Fruit fly (Drosophila melanogaster) whole organism, embryonic: ENCODE data around the gene Noc2.
A peak's percentile ranks its signal among the peaks of the same experiment; 100 is the strongest.

Source experiments
- Bdp1 ChIP-seq: fragments of 200-800 bp; sonication (Bioruptor generic); optimal IDR thresholded peaks from 3 replicates; lab custom pipeline; 2016; ENCODE audit warnings: missing biosample characterization, missing genetic modification characterization
- CG10321 ChIP-seq: fragments of 200-800 bp; sonication (Bioruptor generic); IDR thresholded peaks from 2 replicates; pipeline ENCODE4 v1.3.6; 2022; ENCODE audit warnings: missing biosample characterization, missing genetic modification characterization
- CG10366 ChIP-seq: fragments of 200-800 bp; sonication (Bioruptor generic); IDR thresholded peaks from 2 replicates; pipeline ENCODE4 v1.3.6; 2022; ENCODE audit warnings: missing biosample characterization, missing genetic modification characterization
- CG10959 ChIP-seq: fragments of 200-800 bp; sonication (Bioruptor generic); IDR thresholded peaks from 2 replicates; pipeline ENCODE4 v1.3.6; 2022; ENCODE audit warnings: missing biosample characterization, missing genetic modification characterization
- CG11085 ChIP-seq: fragments of 200-800 bp; sonication (Bioruptor generic); IDR thresholded peaks from 2 replicates; pipeline ENCODE4 v1.3.6; 2022; ENCODE audit warnings: missing biosample characterization, missing genetic modification characterization
- CG11696 ChIP-seq: fragments of 200-800 bp; sonication (Bioruptor generic); IDR thresholded peaks from 2 replicates; pipeline ENCODE4 v1.3.6; 2022; ENCODE audit warnings: missing biosample characterization, missing genetic modification characterization
- CG12155 ChIP-seq: fragments of 200-800 bp; sonication (Bioruptor generic); optimal IDR thresholded peaks from 3 replicates; lab custom pipeline; 2016; ENCODE audit warnings: missing biosample characterization, missing genetic modification characterization
- CG14860 ChIP-seq: fragments of 200-800 bp; sonication (Bioruptor generic); IDR thresholded peaks from 3 replicates; pipeline ENCODE4 v1.3.6; 2022; ENCODE audit warnings: missing biosample characterization, missing genetic modification characterization; ENCODE audit not compliant: partially characterized antibody
- CG15696 ChIP-seq: fragments of 200-800 bp; sonication (Bioruptor generic); optimal IDR thresholded peaks from 2 replicates; lab custom pipeline; 2019; ENCODE audit warnings: missing biosample characterization, mild to moderate bottlenecking, missing genetic modification characterization, moderate library complexity
- CG1603 ChIP-seq: fragments of 200-800 bp; sonication (Bioruptor generic); optimal IDR thresholded peaks from 2 replicates; lab custom pipeline; 2019; ENCODE audit warnings: missing biosample characterization, mild to moderate bottlenecking, missing genetic modification characterization, moderate library complexity
- CG17328 ChIP-seq: fragments of 200-800 bp; sonication (Bioruptor generic); IDR thresholded peaks from 2 replicates; pipeline ENCODE4 v1.3.6; 2022; ENCODE audit warnings: missing biosample characterization, missing genetic modification characterization
- CG17568 ChIP-seq: fragments of 200-800 bp; sonication (Bioruptor generic); optimal IDR thresholded peaks from 2 replicates; lab custom pipeline; 2018; ENCODE audit warnings: missing biosample characterization, mild to moderate bottlenecking, missing genetic modification characterization, moderate library complexity
- CG17612 ChIP-seq: fragments of 200-800 bp; sonication (Bioruptor generic); IDR thresholded peaks from 2 replicates; pipeline ENCODE4 v1.3.6; 2022; ENCODE audit warnings: missing biosample characterization, missing genetic modification characterization
- CG2678 ChIP-seq: fragments of 200-800 bp; sonication (Bioruptor generic); optimal IDR thresholded peaks from 3 replicates; lab custom pipeline; 2019; ENCODE audit warnings: missing biosample characterization, mild to moderate bottlenecking, missing genetic modification characterization, moderate library complexity
- CG30403 ChIP-seq: fragments of 200-800 bp; sonication (Bioruptor generic); optimal IDR thresholded peaks from 3 replicates; lab custom pipeline; 2016; ENCODE audit warnings: missing biosample characterization, missing genetic modification characterization
- CG31224 ChIP-seq: fragments of 200-800 bp; sonication (Bioruptor generic); IDR thresholded peaks from 2 replicates; pipeline ENCODE4 v1.3.6; 2022; ENCODE audit warnings: missing biosample characterization, missing genetic modification characterization
- CG33213 ChIP-seq: fragments of 200-800 bp; sonication (Bioruptor generic); optimal IDR thresholded peaks from 3 replicates; lab custom pipeline; 2016; ENCODE audit warnings: missing biosample characterization, missing genetic modification characterization
- CG4617 ChIP-seq: fragments of 200-800 bp; sonication (Bioruptor generic); optimal IDR thresholded peaks from 3 replicates; lab custom pipeline; 2016; ENCODE audit warnings: missing biosample characterization, missing genetic modification characterization, borderline replicate concordance
- CG7556 ChIP-seq: fragments of 200-800 bp; sonication (Bioruptor generic); optimal IDR thresholded peaks from 2 replicates; lab custom pipeline; 2017; ENCODE audit warnings: missing biosample characterization, mild to moderate bottlenecking, missing genetic modification characterization
- CG7745 ChIP-seq: fragments of 200-800 bp; sonication (Bioruptor generic); optimal IDR thresholded peaks from 2 replicates; lab custom pipeline; 2018; ENCODE audit warnings: missing biosample characterization, mild to moderate bottlenecking, missing genetic modification characterization, moderate library complexity
- CG8089 ChIP-seq: fragments of 200-800 bp; sonication (Bioruptor generic); optimal IDR thresholded peaks from 3 replicates; lab custom pipeline; 2016; ENCODE audit warnings: missing biosample characterization, missing genetic modification characterization
- CG8388 ChIP-seq: fragments of 200-800 bp; sonication (Bioruptor generic); optimal IDR thresholded peaks from 2 replicates; lab custom pipeline; 2019; ENCODE audit warnings: missing biosample characterization, mild to moderate bottlenecking, missing genetic modification characterization, moderate library complexity
- CG8765 ChIP-seq: fragments of 200-800 bp; sonication (Bioruptor generic); IDR thresholded peaks from 2 replicates; pipeline ENCODE4 v1.3.6; 2022; ENCODE audit warnings: missing biosample characterization, missing genetic modification characterization
- Camta ChIP-seq: fragments of 200-800 bp; sonication (Bioruptor generic); optimal IDR thresholded peaks from 2 replicates; lab custom pipeline; 2016; ENCODE audit warnings: missing biosample characterization, missing genetic modification characterization
- D ChIP-seq, 2 experiments: fragments of 200-800 bp in 1 of 2; fragments of >200 bp in 1 of 2; sonication (Bioruptor generic) in 1 of 2; optimal IDR thresholded peaks; 2 replicates in 1 of 2; 3 replicates in 1 of 2; lab custom pipeline; 2017; ENCODE audit warnings: mild to moderate bottlenecking in 1 of 2, missing biosample characterization in 1 of 2, missing genetic modification characterization in 1 of 2, missing genetic modification reagents in 1 of 2
- E2f1 ChIP-seq: fragments of 200-800 bp; sonication (Bioruptor generic); IDR thresholded peaks from 2 replicates; pipeline ENCODE4 v1.3.6; 2022; ENCODE audit warnings: missing biosample characterization, missing genetic modification characterization
- H15 ChIP-seq: fragments of 200-800 bp; sonication (Bioruptor generic); IDR thresholded peaks from 3 replicates; pipeline ENCODE4 v1.3.6; 2022; ENCODE audit warnings: missing biosample characterization, missing genetic modification characterization
- HmgZ ChIP-seq: fragments of 200-800 bp; sonication (Bioruptor generic); optimal IDR thresholded peaks from 2 replicates; lab custom pipeline; 2018; ENCODE audit warnings: missing biosample characterization, mild to moderate bottlenecking, missing genetic modification characterization
- Med ChIP-seq: fragments of 200-800 bp; sonication (Bioruptor generic); peaks from one replicate; lab custom pipeline; 2016; ENCODE audit warnings: missing biosample characterization, missing genetic modification characterization, mild to moderate bottlenecking, inconsistent platforms, moderate library complexity
- Meics ChIP-seq: fragments of 200-800 bp; sonication (Bioruptor generic); optimal IDR thresholded peaks from 2 replicates; lab custom pipeline; 2017; ENCODE audit warnings: missing biosample characterization, mild to moderate bottlenecking, missing genetic modification characterization
- Mes4 ChIP-seq: fragments of 200-800 bp; sonication (Bioruptor generic); optimal IDR thresholded peaks from 2 replicates; lab custom pipeline; 2016; ENCODE audit warnings: missing biosample characterization, missing genetic modification characterization
- Oaz ChIP-seq: fragments of 200-800 bp; sonication (Bioruptor generic); IDR thresholded peaks from 2 replicates; pipeline ENCODE4 v1.3.6; 2022; ENCODE audit warnings: missing biosample characterization, missing genetic modification characterization
- Six4 ChIP-seq: fragments of 200-800 bp; sonication (Bioruptor generic); optimal IDR thresholded peaks from 2 replicates; lab custom pipeline; 2016; ENCODE audit warnings: missing biosample characterization, missing genetic modification characterization
- Sox102F ChIP-seq: fragments of 200-800 bp; sonication (Bioruptor generic); optimal IDR thresholded peaks from 2 replicates; lab custom pipeline; 2018; ENCODE audit warnings: missing biosample characterization, mild to moderate bottlenecking, missing genetic modification characterization, moderate library complexity
- Sry-δ ChIP-seq: fragments of 200-800 bp; sonication (Bioruptor generic); optimal IDR thresholded peaks from 2 replicates; lab custom pipeline; 2016; ENCODE audit warnings: missing biosample characterization, missing genetic modification characterization
- YL-1 ChIP-seq: fragments of 200-800 bp; sonication (Bioruptor generic); optimal IDR thresholded peaks from 3 replicates; lab custom pipeline; 2017; ENCODE audit warnings: missing biosample characterization, mild to moderate bottlenecking, missing genetic modification characterization
- bcd ChIP-seq: fragments of 200-800 bp; sonication (Bioruptor generic); optimal IDR thresholded peaks from 2 replicates; lab custom pipeline; 2017; ENCODE audit warnings: missing biosample characterization, mild to moderate bottlenecking, missing genetic modification characterization
- crc ChIP-seq: fragments of 200-800 bp; sonication (Bioruptor generic); optimal IDR thresholded peaks from 2 replicates; lab custom pipeline; 2016; ENCODE audit warnings: missing biosample characterization, missing genetic modification characterization
- crp ChIP-seq, 2 experiments: fragments of 200-800 bp; sonication (Bioruptor generic); optimal IDR thresholded peaks; 2 replicates in 1 of 2; 3 replicates in 1 of 2; lab custom pipeline; 2017; ENCODE audit warnings: missing biosample characterization in 2 of 2, missing genetic modification characterization in 2 of 2, mild to moderate bottlenecking in 1 of 2, moderate library complexity in 1 of 2
- dan ChIP-seq: fragments of 200-800 bp; sonication (Bioruptor generic); IDR thresholded peaks from 2 replicates; pipeline ENCODE4 v1.3.6; 2022; ENCODE audit warnings: missing biosample characterization, missing genetic modification characterization
- emc ChIP-seq: fragments of 200-800 bp; sonication (Bioruptor generic); optimal IDR thresholded peaks from 2 replicates; lab custom pipeline; 2016; ENCODE audit warnings: missing biosample characterization, missing genetic modification characterization
- gt ChIP-seq: fragments of 200-800 bp; sonication (Bioruptor generic); IDR thresholded peaks from 2 replicates; pipeline ENCODE4 v1.3.6; 2022; ENCODE audit warnings: missing biosample characterization, missing genetic modification characterization
- hb ChIP-seq: fragments of 200-800 bp; sonication (Bioruptor generic); IDR thresholded peaks from 3 replicates; pipeline ENCODE4 v1.3.6; 2022; ENCODE audit warnings: missing biosample characterization, missing genetic modification characterization; ENCODE audit not compliant: partially characterized antibody
- lola ChIP-seq, 3 experiments: fragments of >200 bp in 2 of 3; fragments of 200-800 bp in 1 of 3; sonication (Bioruptor generic) in 1 of 3; optimal IDR thresholded peaks; 2 replicates each; lab custom pipeline; 2017 to 2019; ENCODE audit warnings: missing biosample characterization in 3 of 3, missing genetic modification characterization in 3 of 3, mild to moderate bottlenecking in 1 of 3, moderate library complexity in 1 of 3
- ranshi ChIP-seq: fragments of 200-800 bp; sonication (Bioruptor generic); IDR thresholded peaks from 2 replicates; pipeline ENCODE4 v1.3.6; 2022; ENCODE audit warnings: missing biosample characterization, missing genetic modification characterization
- sc ChIP-seq, 3 experiments: fragments of >200 bp in 2 of 3; fragments of 200-800 bp in 1 of 3; sonication (Bioruptor generic) in 1 of 3; optimal IDR thresholded peaks; 2 replicates in 2 of 3; 3 replicates in 1 of 3; lab custom pipeline; 2017; ENCODE audit warnings: mild to moderate bottlenecking in 1 of 3, missing biosample characterization in 1 of 3, missing genetic modification characterization in 1 of 3, missing genetic modification reagents in 1 of 3
- slbo ChIP-seq: fragments of 200-800 bp; sonication (Bioruptor generic); IDR thresholded peaks from 2 replicates; pipeline ENCODE4 v1.3.6; 2022; ENCODE audit warnings: missing biosample characterization, missing genetic modification characterization
- ssp ChIP-seq: fragments of 200-800 bp; sonication (Bioruptor generic); IDR thresholded peaks from 2 replicates; pipeline ENCODE4 v1.3.6; 2022; ENCODE audit warnings: missing biosample characterization, missing genetic modification characterization
- wdn ChIP-seq: fragments of 200-800 bp; sonication (Bioruptor generic); IDR thresholded peaks from 2 replicates; pipeline ENCODE4 v1.3.6; 2022; ENCODE audit warnings: missing biosample characterization, missing genetic modification characterization

Noc2 gene

dm6 chr2L:21158554-21158953 is 4.9 kb upstream of the Noc2 start, which contains the start of the genes Coq3 and Pld3 (continued):
- TF ChIP-seq HmgZ (tag; lab: Kevin White, UChicago), result peak; percentile 89
- no peak for TF ChIP-seq CG17612 (GFP tag; lab: Robert Waterston, UW)
- peak; percentile 47 for TF ChIP-seq YL-1 (GFP tag; lab: Kevin White, UChicago)
- peak; percentile 77 for TF ChIP-seq Six4
- TF ChIP-seq Meics (GFP tag; lab: Kevin White, UChicago), result peak; percentile 86
- TF ChIP-seq CG8388 (GFP tag; lab: Kevin White, UChicago), result peak; percentile 75
- peak; percentile 66; the same call in 1 of the 2 replicates for TF ChIP-seq CG11696 (GFP tag; lab: Robert Waterston, UW)
- peak; percentile 41 to 86 for TF ChIP-seq crp (GFP tag; optimal IDR thresholded peaks at IDR 0.05; lab: Kevin White, UChicago)
- no peak for TF ChIP-seq hb (GFP tag; lab: Robert Waterston, UW)
- TF ChIP-seq CG10366, result peak; percentile 69
- TF ChIP-seq CG1603, result peak; percentile 75
- no peak for TF ChIP-seq CG17568 (GFP tag; lab: Kevin White, UChicago)
- TF ChIP-seq Med (GFP tag; lab: Kevin White, UChicago), result peak; percentile 97
- no peak for TF ChIP-seq sc (optimal IDR thresholded peaks at IDR 0.05; lab: Kevin White, UChicago)
- TF ChIP-seq sc (GFP tag; optimal IDR thresholded peaks at IDR 0.05; lab: Kevin White, UChicago), result peak; percentile 67
- TF ChIP-seq CG11085, result peak; percentile 29; the same call in 1 of the 2 replicates
- peak; percentile 79 for TF ChIP-seq ranshi (GFP tag; lab: Robert Waterston, UW)
- 0 out of 2 replicates have a peak, but pooled peaks have one; percentile 23 for TF ChIP-seq CG10321 (GFP tag; lab: Robert Waterston, UW)
- peak; percentile 23 for TF ChIP-seq Sry-δ
- peak; percentile 46 for TF ChIP-seq CG10959
- peak; percentile 88 for TF ChIP-seq CG30403 (GFP tag; lab: Kevin White, UChicago)
- TF ChIP-seq H15 (GFP tag; lab: Robert Waterston, UW), result peak; percentile 70; the same call in 2 of the 3 replicates
- TF ChIP-seq CG4617 (GFP tag; lab: Kevin White, UChicago), result peak; percentile 50
- TF ChIP-seq lola (GFP tag; optimal IDR thresholded peaks at IDR 0.05; lab: Kevin White, UChicago), result peak in 1 of 3 experiments; percentile 69
- peak; percentile 59 for TF ChIP-seq Camta (GFP tag; lab: Kevin White, UChicago)
- peak; percentile 81 for TF ChIP-seq CG7556 (GFP tag; lab: Kevin White, UChicago)
- no peak for TF ChIP-seq gt (GFP tag; lab: Robert Waterston, UW)
- peak; percentile 80 for TF ChIP-seq bcd (GFP tag; lab: Kevin White, UChicago)
- TF ChIP-seq emc (GFP tag; lab: Kevin White, UChicago), result no peak
- TF ChIP-seq E2f1 (GFP tag; lab: Robert Waterston, UW), result peak; percentile 73
- TF ChIP-seq ssp (GFP tag; lab: Robert Waterston, UW), result peak; percentile 48
- peak; percentile 89 for TF ChIP-seq slbo (GFP tag; lab: Robert Waterston, UW)
- 0 out of 2 replicates have a peak, but pooled peaks have one; percentile 20 for TF ChIP-seq Oaz
- peak; percentile 90 for TF ChIP-seq CG2678
- TF ChIP-seq crc (GFP tag; lab: Kevin White, UChicago), result peak; percentile 38
- peak; percentile 87 for TF ChIP-seq Sox102F (GFP tag; lab: Kevin White, UChicago)
- TF ChIP-seq CG17328, result peak; percentile 76
- peak; percentile 50 for TF ChIP-seq wdn (GFP tag; lab: Robert Waterston, UW)
- no peak for TF ChIP-seq CG14860 (GFP tag; lab: Robert Waterston, UW)
- peak; percentile 60; the same call in 1 of the 2 replicates for TF ChIP-seq CG31224 (GFP tag; lab: Robert Waterston, UW)
- peak; percentile 59; the same call in 1 of the 2 replicates for TF ChIP-seq CG8765 (GFP tag; lab: Robert Waterston, UW)
- TF ChIP-seq Mes4 (GFP tag; lab: Kevin White, UChicago), result peak; percentile 23
- peak; percentile 55 for TF ChIP-seq Bdp1 (GFP tag; lab: Kevin White, UChicago)
- no peak for TF ChIP-seq D (optimal IDR thresholded peaks at IDR 0.05; lab: Kevin White, UChicago)
- TF ChIP-seq D (GFP tag; optimal IDR thresholded peaks at IDR 0.05; lab: Kevin White, UChicago), result peak; percentile 69
- peak; percentile 57 for TF ChIP-seq CG33213 (GFP tag; lab: Kevin White, UChicago)
- TF ChIP-seq CG8089 (GFP tag; lab: Kevin White, UChicago), result peak; percentile 39
- peak; percentile 77 for TF ChIP-seq CG15696 (tag; lab: Kevin White, UChicago)
- TF ChIP-seq CG12155, result peak; percentile 88
- no peak for TF ChIP-seq CG7745
- TF ChIP-seq dan, result no peak
